Fruit fly (Drosophila melanogaster) S2 (cell line): ENCODE data around the gene GstZ2.

Source experiments
- CG8478 ChIP-seq: fragments of >200 bp; optimal IDR thresholded peaks from 2 replicates; lab custom pipeline; 2018
- CTCF ChIP-seq, 2 experiments: fragments of >200 bp; optimal IDR thresholded peaks; 2 replicates each; lab custom pipeline; 2018

- TF ChIP-seq CG8478 = no peak
- no peak for TF ChIP-seq CTCF (optimal IDR thresholded peaks at IDR 0.05; lab: Kevin White, UChicago)
These were observed 40.0 kb upstream of the GstZ2 start for dm6 chr3R:9500193-9501051.
